Fruit fly (Drosophila melanogaster): ENCODE data around the gene Nha1.

Gene Nha1

dm6 chr2L:6913964-6914363 lies 43.8 kb upstream of the Nha1 start, which contains the start of gene Wee1 (continued):
- TF ChIP-seq Asciz (GFP tag; optimal IDR thresholded peaks at IDR 0.05) (no peak), CG5953 (GFP tag; IDR thresholded peaks at IDR 0.05) (no peak), ewg (GFP tag; optimal IDR thresholded peaks at IDR 0.05) (peak; percentile 25), twi (tag; optimal IDR thresholded peaks at IDR 0.05) (no peak), CG6175 (GFP tag; IDR thresholded peaks at IDR 0.05) (no peak), MESR4 (GFP tag; optimal IDR thresholded peaks at IDR 0.05) (peak; percentile 59), CG12769 (tag; optimal IDR thresholded peaks at IDR 0.05) (no peak), pzg (GFP tag; optimal IDR thresholded peaks at IDR 0.05) (peak; percentile 96), NfI (GFP tag; optimal IDR thresholded peaks at IDR 0.05) (no peak), sens (GFP tag) (peak; percentile 55), CG31388 (GFP tag; optimal IDR thresholded peaks at IDR 0.05) (no peak), gt (GFP tag; IDR thresholded peaks at IDR 0.05) (no peak), HLH54F (GFP tag; optimal IDR thresholded peaks at IDR 0.05) (no peak), pho (GFP tag; optimal IDR thresholded peaks at IDR 0.05) (no peak), al (GFP tag; IDR thresholded peaks at IDR 0.05) (no peak), CG15073 (GFP tag; optimal IDR thresholded peaks at IDR 0.05) (no peak), bigmax (GFP tag; optimal IDR thresholded peaks at IDR 0.05) (peak; percentile 59), CG12299 (tag; optimal IDR thresholded peaks at IDR 0.05) (no peak), Pdp1 (GFP tag; optimal IDR thresholded peaks at IDR 0.05) (peak in 1 of 2 experiments; percentile 45), CG13287 (GFP tag; IDR thresholded peaks at IDR 0.05; ENCODE audit: partially characterized antibody) (peak; percentile 32; the same call in 1 of the 2 replicates), Sry-δ (GFP tag; optimal IDR thresholded peaks at IDR 0.05) (peak; percentile 41), nmo (GFP tag; optimal IDR thresholded peaks at IDR 0.05) (peak; percentile 84), CG16863 (GFP tag; optimal IDR thresholded peaks at IDR 0.05) (no peak), kah (GFP tag; optimal IDR thresholded peaks at IDR 0.05) (no peak), CG3407 (GFP tag; optimal IDR thresholded peaks at IDR 0.05) (no peak), CG6813 (GFP tag; optimal IDR thresholded peaks at IDR 0.05) (no peak), MBD-R2 (GFP tag; IDR thresholded peaks at IDR 0.05) (peak; percentile 81), Poxn (GFP tag; IDR thresholded peaks at IDR 0.05) (no peak), cg (GFP tag; optimal IDR thresholded peaks at IDR 0.05) (no peak), CG18011 (GFP tag; optimal IDR thresholded peaks at IDR 0.05) (no peak), CG3847 (GFP tag; IDR thresholded peaks at IDR 0.05) (peak; percentile 71), CG6765 (GFP tag; optimal IDR thresholded peaks at IDR 0.05) (no peak), CG17829 (tag; optimal IDR thresholded peaks at IDR 0.05) (peak; percentile 50), cas (GFP tag; IDR thresholded peaks at IDR 0.05) (no peak), trem (tag; optimal IDR thresholded peaks at IDR 0.05) (peak; percentile 60), Kr (GFP tag; optimal IDR thresholded peaks at IDR 0.05) (no peak), CG18764 (GFP tag; optimal IDR thresholded peaks at IDR 0.05) (no peak), zf30C (GFP tag; optimal IDR thresholded peaks at IDR 0.05) (no peak), Sry-β (GFP tag; optimal IDR thresholded peaks at IDR 0.05) (peak; percentile 48), mam (GFP tag; optimal IDR thresholded peaks at IDR 0.05) (no peak), BEAF-32 (GFP tag; optimal IDR thresholded peaks at IDR 0.05) (peak; percentile 47), CG14014 (GFP tag; IDR thresholded peaks at IDR 0.05) (no peak), CG4820 (GFP tag; optimal IDR thresholded peaks at IDR 0.05) (no peak), CG11247 (GFP tag; IDR thresholded peaks at IDR 0.05) (no peak), CG11456 (GFP tag; IDR thresholded peaks at IDR 0.05) (no peak), gfzf (GFP tag; optimal IDR thresholded peaks at IDR 0.05) (peak; percentile 98), Ets65A (GFP tag) (no peak), sens-2 (GFP tag; IDR thresholded peaks at IDR 0.05) (no peak), CG11398 (GFP tag; optimal IDR thresholded peaks at IDR 0.05) (no peak), dm (GFP tag; optimal IDR thresholded peaks at IDR 0.05) (peak; percentile 52), Dp (GFP tag; optimal IDR thresholded peaks at IDR 0.05) (peak; percentile 95), HmgZ (tag; optimal IDR thresholded peaks at IDR 0.05) (peak; percentile 84)
